Fruit fly (Drosophila melanogaster): Measurements from ENCODE around the gene LKRSDH.

DNA sequence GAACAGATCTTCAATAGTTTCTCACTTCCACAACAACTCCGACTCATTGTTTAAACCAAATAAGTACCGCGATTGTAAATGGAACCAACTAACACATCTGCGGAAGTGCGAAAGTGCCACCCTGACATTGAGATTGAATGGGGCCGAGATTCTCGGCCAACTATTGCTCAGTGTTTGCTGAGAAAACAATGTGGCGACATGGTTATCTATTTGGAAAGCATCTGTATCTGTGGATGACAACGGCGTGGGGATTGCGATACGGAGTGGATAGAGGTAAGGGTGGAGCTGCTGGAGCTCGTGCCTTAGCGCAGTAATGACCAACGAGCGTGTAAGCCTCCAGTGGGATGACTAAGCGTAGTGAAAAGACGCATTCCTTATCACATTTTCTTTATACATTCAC, 20.5 kb downstream of the LKRSDH start:
- TF ChIP-seq CrebA (GFP tag; optimal IDR thresholded peaks at IDR 0.05; ENCODE audit: borderline replicate concordance) (no peak), Abd-B (GFP tag; optimal IDR thresholded peaks at IDR 0.05) (no peak), lola (GFP tag; optimal IDR thresholded peaks at IDR 0.05) (no peak), br (GFP tag; optimal IDR thresholded peaks at IDR 0.05) (no peak), sage (GFP tag; optimal IDR thresholded peaks at IDR 0.05) (no peak)
